Fruit fly (Drosophila melanogaster) whole organism, embryonic: ENCODE data around the gene Egfrap.

Experiments
- Asciz ChIP-seq: fragments of 200-800 bp; sonication (Bioruptor generic); optimal IDR thresholded peaks from 2 replicates; lab custom pipeline; 2017; ENCODE audit warnings: missing biosample characterization, mild to moderate bottlenecking, missing genetic modification characterization, missing genetic modification reagents
- CG10267 ChIP-seq: fragments of 200-800 bp; sonication (Bioruptor generic); optimal IDR thresholded peaks from 2 replicates; lab custom pipeline; 2018; ENCODE audit warnings: missing biosample characterization, mild to moderate bottlenecking, missing genetic modification characterization, moderate library complexity
- CG10431 ChIP-seq: fragments of 200-800 bp; sonication (Bioruptor generic); optimal IDR thresholded peaks from 3 replicates; lab custom pipeline; 2018; ENCODE audit warnings: missing biosample characterization, mild to moderate bottlenecking, missing genetic modification characterization
- CG10654 ChIP-seq: fragments of 200-800 bp; sonication (Bioruptor generic); optimal IDR thresholded peaks from 2 replicates; lab custom pipeline; 2016; ENCODE audit warnings: missing biosample characterization, missing genetic modification characterization
- CG10959 ChIP-seq: fragments of 200-800 bp; sonication (Bioruptor generic); IDR thresholded peaks from 2 replicates; pipeline ENCODE4 v1.3.6; 2022; ENCODE audit warnings: missing biosample characterization, missing genetic modification characterization
- CG12299 ChIP-seq: fragments of 200-800 bp; sonication (Bioruptor generic); optimal IDR thresholded peaks from 2 replicates; lab custom pipeline; 2018; ENCODE audit warnings: missing biosample characterization, mild to moderate bottlenecking, missing genetic modification characterization
- CG12391 ChIP-seq: fragments of 200-800 bp; sonication (Bioruptor generic); optimal IDR thresholded peaks from 3 replicates; lab custom pipeline; 2018; ENCODE audit warnings: missing biosample characterization, mild to moderate bottlenecking, missing genetic modification characterization, moderate library complexity
- CG14965 ChIP-seq: fragments of 200-800 bp; sonication (Bioruptor generic); optimal IDR thresholded peaks from 2 replicates; lab custom pipeline; 2016; ENCODE audit warnings: missing biosample characterization, missing genetic modification characterization, borderline replicate concordance
- CG1602 ChIP-seq: fragments of 200-800 bp; sonication (Bioruptor generic); optimal IDR thresholded peaks from 3 replicates; lab custom pipeline; 2016; ENCODE audit warnings: missing biosample characterization, missing genetic modification characterization
- CG16863 ChIP-seq: fragments of 200-800 bp; sonication (Bioruptor generic); optimal IDR thresholded peaks from 3 replicates; lab custom pipeline; 2016; ENCODE audit warnings: missing biosample characterization, missing genetic modification characterization
- CG17361 ChIP-seq: fragments of 200-800 bp; sonication (Bioruptor generic); IDR thresholded peaks from 3 replicates; pipeline ENCODE4 v1.3.6; 2022; ENCODE audit warnings: missing biosample characterization, missing genetic modification characterization
- CG17568 ChIP-seq: fragments of 200-800 bp; sonication (Bioruptor generic); optimal IDR thresholded peaks from 2 replicates; lab custom pipeline; 2018; ENCODE audit warnings: missing biosample characterization, mild to moderate bottlenecking, missing genetic modification characterization, moderate library complexity
- CG2202 ChIP-seq: fragments of 200-800 bp; sonication (Bioruptor generic); optimal IDR thresholded peaks from 2 replicates; lab custom pipeline; 2018; ENCODE audit warnings: missing biosample characterization, mild to moderate bottlenecking, missing genetic modification characterization
- CG30431 ChIP-seq: fragments of 200-800 bp; sonication (Bioruptor generic); optimal IDR thresholded peaks from 2 replicates; lab custom pipeline; 2017; ENCODE audit warnings: missing biosample characterization, missing genetic modification characterization
- CG43689 ChIP-seq: fragments of 200-800 bp; sonication (Bioruptor generic); IDR thresholded peaks from 2 replicates; pipeline ENCODE4 v1.3.6; 2022; ENCODE audit warnings: missing biosample characterization, missing genetic modification characterization
- CG7556 ChIP-seq: fragments of 200-800 bp; sonication (Bioruptor generic); optimal IDR thresholded peaks from 2 replicates; lab custom pipeline; 2017; ENCODE audit warnings: missing biosample characterization, mild to moderate bottlenecking, missing genetic modification characterization
- Deaf1 ChIP-seq: fragments of 200-800 bp; optimal IDR thresholded peaks from 3 replicates; lab custom pipeline; 2019; ENCODE audit warnings: missing biosample characterization, mild to moderate bottlenecking, missing genetic modification characterization, moderate library complexity
- Mes4 ChIP-seq: fragments of 200-800 bp; sonication (Bioruptor generic); optimal IDR thresholded peaks from 2 replicates; lab custom pipeline; 2016; ENCODE audit warnings: missing biosample characterization, missing genetic modification characterization
- NFAT ChIP-seq: fragments of 200-800 bp; sonication (Bioruptor generic); IDR thresholded peaks from 2 replicates; pipeline ENCODE4 v1.3.6; 2022; ENCODE audit warnings: missing biosample characterization, missing genetic modification characterization
- Nf-YB ChIP-seq: fragments of 200-800 bp; sonication (Bioruptor generic); optimal IDR thresholded peaks from 3 replicates; lab custom pipeline; 2019; ENCODE audit warnings: missing biosample characterization, mild to moderate bottlenecking, missing genetic modification characterization, moderate library complexity
- Opbp ChIP-seq: fragments of 200-800 bp; sonication (Bioruptor generic); IDR thresholded peaks from 3 replicates; pipeline ENCODE4 v1.3.6; 2022; ENCODE audit warnings: missing biosample characterization, missing genetic modification characterization; ENCODE audit not compliant: partially characterized antibody
- Tbp ChIP-seq: fragments of >200 bp; optimal IDR thresholded peaks from 2 replicates; lab custom pipeline; 2018; ENCODE audit warnings: missing biosample characterization, missing genetic modification characterization
- ato ChIP-seq: fragments of 200-800 bp; sonication (Bioruptor generic); IDR thresholded peaks from 2 replicates; pipeline ENCODE4 v1.3.6; 2022; ENCODE audit warnings: missing biosample characterization, missing genetic modification characterization; ENCODE audit not compliant: partially characterized antibody
- btn ChIP-seq: fragments of 200-800 bp; sonication (Bioruptor generic); optimal IDR thresholded peaks from 2 replicates; lab custom pipeline; 2016; ENCODE audit warnings: missing biosample characterization, missing genetic modification characterization
- cad ChIP-seq: fragments of >200 bp; optimal IDR thresholded peaks from 2 replicates; lab custom pipeline; 2017; ENCODE audit warnings: missing biosample characterization, missing genetic modification characterization
- chif ChIP-seq, 2 experiments: fragments of 200-800 bp; sonication (Bioruptor generic); optimal IDR thresholded peaks; 3 replicates each; lab custom pipeline; 2016; ENCODE audit warnings: missing biosample characterization in 2 of 2, missing genetic modification characterization in 2 of 2
- chinmo ChIP-seq: fragments of 200-800 bp; sonication (Bioruptor generic); IDR thresholded peaks from 4 replicates; pipeline ENCODE4 v1.3.6; 2022; ENCODE audit warnings: missing biosample characterization, missing genetic modification characterization; ENCODE audit not compliant: partially characterized antibody
- da ChIP-seq: fragments of 200-800 bp; sonication (Bioruptor generic); optimal IDR thresholded peaks from 2 replicates; lab custom pipeline; 2016; ENCODE audit warnings: missing biosample characterization, missing genetic modification characterization
- disco-r ChIP-seq: fragments of 200-800 bp; sonication (Bioruptor generic); optimal IDR thresholded peaks from 2 replicates; lab custom pipeline; 2016; ENCODE audit warnings: missing biosample characterization, missing genetic modification characterization
- fd96Cb ChIP-seq: fragments of 200-800 bp; sonication (Bioruptor generic); optimal IDR thresholded peaks from 2 replicates; lab custom pipeline; 2018; ENCODE audit warnings: missing biosample characterization, mild to moderate bottlenecking, missing genetic modification characterization, moderate library complexity
- ftz-f1 ChIP-seq: fragments of 200-800 bp; sonication (Bioruptor generic); optimal IDR thresholded peaks from 2 replicates; lab custom pipeline; 2016; ENCODE audit warnings: missing biosample characterization, missing genetic modification characterization
- insv ChIP-seq, 2 experiments: fragments of 200-800 bp; sonication (Bioruptor generic); optimal IDR thresholded peaks; 3 replicates each; lab custom pipeline; 2016 to 2018; ENCODE audit warnings: missing biosample characterization in 2 of 2, missing genetic modification characterization in 2 of 2
- jing ChIP-seq: fragments of 200-800 bp; sonication (Bioruptor generic); optimal IDR thresholded peaks from 2 replicates; lab custom pipeline; 2018; ENCODE audit warnings: missing biosample characterization, mild to moderate bottlenecking, missing genetic modification characterization
- otp ChIP-seq: fragments of 200-800 bp; sonication (Bioruptor generic); IDR thresholded peaks from 3 replicates; pipeline ENCODE4, ENCODE4 v1.3.6; 2022; ENCODE audit warnings: missing biosample characterization, missing genetic modification characterization
- peb ChIP-seq: fragments of 200-800 bp; sonication (Bioruptor generic); IDR thresholded peaks from 2 replicates; pipeline ENCODE4 v1.3.6; 2022; ENCODE audit warnings: missing biosample characterization, missing genetic modification characterization
- pros ChIP-seq: fragments of 200-800 bp; sonication (Bioruptor generic); optimal IDR thresholded peaks from 3 replicates; lab custom pipeline; 2019; ENCODE audit warnings: missing biosample characterization, mild to moderate bottlenecking, missing genetic modification characterization, moderate library complexity
- repo ChIP-seq: fragments of 200-800 bp; sonication (Bioruptor generic); optimal IDR thresholded peaks from 2 replicates; lab custom pipeline; 2016; ENCODE audit warnings: missing biosample characterization, missing genetic modification characterization
- run ChIP-seq: fragments of 200-800 bp; sonication (Bioruptor generic); optimal IDR thresholded peaks from 3 replicates; lab custom pipeline; 2018; ENCODE audit warnings: missing biosample characterization, mild to moderate bottlenecking, missing genetic modification characterization
- sc ChIP-seq, 3 experiments: fragments of >200 bp in 2 of 3; fragments of 200-800 bp in 1 of 3; sonication (Bioruptor generic) in 1 of 3; optimal IDR thresholded peaks; 2 replicates in 2 of 3; 3 replicates in 1 of 3; lab custom pipeline; 2017; ENCODE audit warnings: mild to moderate bottlenecking in 1 of 3, missing biosample characterization in 1 of 3, missing genetic modification characterization in 1 of 3, missing genetic modification reagents in 1 of 3
- sens-2 ChIP-seq: fragments of 200-800 bp; sonication (Bioruptor generic); IDR thresholded peaks from 2 replicates; pipeline ENCODE4 v1.3.6; 2022; ENCODE audit warnings: missing biosample characterization, missing genetic modification characterization
- sna ChIP-seq: fragments of 200-800 bp; sonication (Bioruptor generic); IDR thresholded peaks from 2 replicates; pipeline ENCODE4 v1.3.6; 2022; ENCODE audit warnings: missing biosample characterization, missing genetic modification characterization; ENCODE audit not compliant: partially characterized antibody
- sqz ChIP-seq: fragments of 200-800 bp; sonication (Bioruptor generic); optimal IDR thresholded peaks from 3 replicates; lab custom pipeline; 2018; ENCODE audit warnings: missing biosample characterization, mild to moderate bottlenecking, missing genetic modification characterization
- tgo ChIP-seq: fragments of 200-800 bp; sonication (Bioruptor generic); IDR thresholded peaks from 3 replicates; pipeline ENCODE4 v1.3.6; 2022; ENCODE audit warnings: missing biosample characterization, missing genetic modification characterization
- tup ChIP-seq: fragments of 200-800 bp; sonication (Bioruptor generic); optimal IDR thresholded peaks from 2 replicates; lab custom pipeline; 2016; ENCODE audit warnings: missing biosample characterization, mild to moderate bottlenecking, missing genetic modification characterization, moderate library complexity
- unpg ChIP-seq: fragments of 200-800 bp; sonication (Bioruptor generic); optimal IDR thresholded peaks from 3 replicates; lab custom pipeline; 2018; ENCODE audit warnings: missing biosample characterization, mild to moderate bottlenecking, missing genetic modification characterization, moderate library complexity
- zen ChIP-seq: fragments of 200-800 bp; sonication (Bioruptor generic); optimal IDR thresholded peaks from 3 replicates; lab custom pipeline; 2018; ENCODE audit warnings: missing biosample characterization, mild to moderate bottlenecking, missing genetic modification characterization, moderate library complexity

Egfrap gene

DNA sequence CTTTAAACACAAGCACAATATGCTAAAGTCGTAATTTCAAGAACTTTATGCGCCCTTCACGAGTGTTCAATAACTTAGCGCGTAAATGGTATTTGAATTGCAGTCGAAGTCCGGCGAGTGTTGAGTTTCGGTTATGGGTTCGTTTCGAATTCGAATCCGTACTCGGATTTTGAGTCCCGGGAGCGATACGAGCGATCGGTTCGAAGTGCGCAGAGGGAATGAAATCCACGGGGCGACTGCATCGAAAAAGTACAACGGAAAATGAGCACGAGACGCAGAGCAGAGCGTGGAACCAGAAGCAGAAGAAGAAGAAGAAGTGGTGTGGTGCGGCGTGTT is 25.3 kb upstream of the Egfrap start, which contains the start of gene CG10479 (continued):
- peak; percentile 69 for TF ChIP-seq Deaf1 (tag; lab: Kevin White, UChicago)
- TF ChIP-seq unpg, result no peak
- TF ChIP-seq Tbp (GFP tag; lab: Kevin White, UChicago), result no peak
- TF ChIP-seq chinmo (GFP tag; lab: Robert Waterston, UW), result no peak
- peak; percentile 67; the same call in 1 of the 3 replicates for TF ChIP-seq Opbp (GFP tag; lab: Robert Waterston, UW)
- peak in 1 of 2 experiments; percentile 10 for TF ChIP-seq insv (GFP tag; optimal IDR thresholded peaks at IDR 0.05; lab: Kevin White, UChicago)

- TF ChIP-seq Nf-YB (GFP tag; lab: Kevin White, UChicago) (peak; percentile 1), Mes4 (peak; percentile 70), CG43689 (GFP tag; lab: Robert Waterston, UW) (no peak), CG16863 (peak; percentile 49), CG14965 (GFP tag; lab: Kevin White, UChicago) (peak; percentile 28), CG10267 (tag; lab: Kevin White, UChicago) (peak; percentile 8), jing (GFP tag; lab: Kevin White, UChicago) (peak; percentile 4), tup (peak; percentile 28), CG17568 (GFP tag; lab: Kevin White, UChicago) (peak; percentile 28), sens-2 (GFP tag; lab: Robert Waterston, UW) (peak; percentile 80), CG12391 (tag; lab: Kevin White, UChicago) (peak; percentile 26), repo (GFP tag; lab: Kevin White, UChicago) (peak; percentile 41), zen (tag; lab: Kevin White, UChicago) (peak; percentile 78), sqz (GFP tag; lab: Kevin White, UChicago) (peak; percentile 45), CG10959 (GFP tag; lab: Robert Waterston, UW) (peak; percentile 55), CG12299 (tag; lab: Kevin White, UChicago) (no peak), da (GFP tag; lab: Kevin White, UChicago) (peak; percentile 3), peb (GFP tag; lab: Robert Waterston, UW) (0 out of 2 replicates have a peak, but pooled peaks have one; percentile 20), btn (GFP tag; lab: Kevin White, UChicago) (peak; percentile 46), Asciz (GFP tag; lab: Kevin White, UChicago) (peak; percentile 78), CG10654 (peak; percentile 48), NFAT (no peak), CG7556 (GFP tag; lab: Kevin White, UChicago) (peak; percentile 48), ftz-f1 (GFP tag; lab: Kevin White, UChicago) (no peak), ato (GFP tag; lab: Robert Waterston, UW) (no peak), tgo (GFP tag; lab: Robert Waterston, UW) (no peak), CG1602 (peak; percentile 26), sna (GFP tag; lab: Robert Waterston, UW) (no peak), otp (GFP tag; lab: Robert Waterston, UW) (peak; percentile 72; the same call in 1 of the 3 replicates), chif (GFP tag; optimal IDR thresholded peaks at IDR 0.05; lab: Kevin White, UChicago) (peak; percentile 49 to 53), pros (GFP tag; lab: Kevin White, UChicago) (no peak), run (tag; lab: Kevin White, UChicago) (no peak), fd96Cb (peak; percentile 17), cad (GFP tag; lab: Kevin White, UChicago) (no peak), CG10431 (peak; percentile 48), disco-r (GFP tag; lab: Kevin White, UChicago) (peak; percentile 14), CG2202 (tag; lab: Kevin White, UChicago) (peak; percentile 80), CG30431 (GFP tag; lab: Kevin White, UChicago) (no peak), sc (optimal IDR thresholded peaks at IDR 0.05; lab: Kevin White, UChicago) (no peak), sc (GFP tag; optimal IDR thresholded peaks at IDR 0.05; lab: Kevin White, UChicago) (peak; percentile 72), CG17361 (peak; percentile 37; the same call in 2 of the 3 replicates)
Observed at dm6 chr3L:5974575-5975421, 24.3 kb upstream of the Egfrap start.
